Worm (Caenorhabditis elegans): ENCODE data around the gene C24D10.49.

ce11 chrIV:5195531-5195930, 38.4 kb upstream of the C24D10.49 start, which contains the start of gene gpa-18:
- TF ChIP-seq aly-2 (tag; optimal IDR thresholded peaks at IDR 0.05): no peak
- TF ChIP-seq nhr-76 (tag; optimal IDR thresholded peaks at IDR 0.05): no peak
- no peak for TF ChIP-seq nhr-237 (tag; optimal IDR thresholded peaks at IDR 0.05)
- TF ChIP-seq lin-15B (tag; optimal IDR thresholded peaks at IDR 0.05): no peak
- TF ChIP-seq lin-39 (tag; optimal IDR thresholded peaks at IDR 0.05): no peak
- no peak for TF ChIP-seq lsy-2 (tag; optimal IDR thresholded peaks at IDR 0.05)
- no peak for TF ChIP-seq elt-3 (tag; optimal IDR thresholded peaks at IDR 0.05)
- TF ChIP-seq nhr-11 (tag; optimal IDR thresholded peaks at IDR 0.05): no peak
- TF ChIP-seq dsc-1 (tag; optimal IDR thresholded peaks at IDR 0.05): no peak
- TF ChIP-seq ztf-11 (tag; optimal IDR thresholded peaks at IDR 0.05): no peak
- TF ChIP-seq unc-62 (GFP tag; optimal IDR thresholded peaks at IDR 0.05): no peak
- no peak for TF ChIP-seq nhr-90 (tag; optimal IDR thresholded peaks at IDR 0.05; ENCODE audit: poor library complexity)
- no peak for TF ChIP-seq pqm-1 (tag; optimal IDR thresholded peaks at IDR 0.05)
- no peak for TF ChIP-seq zag-1 (tag; optimal IDR thresholded peaks at IDR 0.05)

Measured in whole organism, L1 larva.